In the genomic region with DNA sequence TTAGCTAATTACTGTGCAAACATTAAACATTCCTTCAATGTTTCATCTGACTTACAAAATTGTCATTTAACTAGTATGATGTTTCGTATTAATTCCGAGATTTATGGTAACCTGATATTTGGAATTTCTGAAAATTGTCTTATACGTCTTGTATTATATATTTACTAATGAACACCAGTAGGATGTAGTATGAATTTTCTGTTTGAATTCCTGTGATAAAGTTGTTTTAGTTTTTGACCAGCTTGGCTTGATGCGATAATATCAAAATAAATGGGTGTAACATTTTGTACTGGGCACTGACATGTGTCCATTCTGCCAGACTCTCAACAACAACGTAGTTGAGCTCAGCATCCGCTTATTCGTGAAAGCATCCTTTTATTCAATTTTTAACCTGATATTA, we compare ENCODE assay signal across 3 worm cellular contexts.
TF ChIP-seq lines count a peak whose summit lies in the region.

TSS of gene R04B5.6 (plus strand) at position 301 of the 400 bp plus-strand sequence.

TF ChIP-seq in whole organism, L1 larva, 84 proteins besides CTCF, POLR2A, EP300 and RAD21:
- TF ChIP-seq dpl-1 (GFP tag; optimal IDR thresholded peaks at IDR 0.05; lab: Kevin White, UChicago) (no peak), nhr-28 (tag; optimal IDR thresholded peaks at IDR 0.05; lab: Kevin White, UChicago) (no peak), snu-23 (GFP tag; optimal IDR thresholded peaks at IDR 0.05; lab: Kevin White, UChicago) (no peak), elt-2 (tag; optimal IDR thresholded peaks at IDR 0.05; lab: Kevin White, UChicago) (no peak), nhr-85 (tag; lab: Kevin White, UChicago) (peak; percentile 37), nhr-12 (tag; optimal IDR thresholded peaks at IDR 0.05; lab: Kevin White, UChicago) (no peak)
TF ChIP-seq in whole organism, L1 larva: peak in this region for 1.

TF ChIP-seq in whole organism, L3 larva, 47 proteins besides CTCF, POLR2A, EP300 and RAD21:
- TF ChIP-seq lsy-12 (tag; optimal IDR thresholded peaks at IDR 0.05; lab: Kevin White, UChicago) (no peak), nhr-76 (tag; optimal IDR thresholded peaks at IDR 0.05; lab: Kevin White, UChicago) (peak; percentile 63), lin-15B (tag; optimal IDR thresholded peaks at IDR 0.05; lab: Kevin White, UChicago) (no peak), ztf-4 (tag; optimal IDR thresholded peaks at IDR 0.05; lab: Kevin White, UChicago) (peak; percentile 18)

TF ChIP-seq in whole organism, mixed stage, embryonic, 35 proteins besides CTCF, POLR2A, EP300 and RAD21:
- TF ChIP-seq hlh-1 (tag; optimal IDR thresholded peaks at IDR 0.05; lab: Kevin White, UChicago) (peak; percentile 6), M03D4.4 (tag; optimal IDR thresholded peaks at IDR 0.05; lab: Kevin White, UChicago) (no peak)

Comparison
In these comparisons a context has a peak if more than half of its experiments do, and no peak if none do; other contexts are left out.
1. Of the 26 proteins assayed by ChIP-seq in both whole organism, L1 larva and whole organism, L3 larva: peak only in whole organism, L1 larva: none; only in whole organism, L3 larva: nhr-76 and ztf-4; in both: none; in neither: 24.